Worm (Caenorhabditis elegans) whole organism, young adult: ENCODE results near the gene tag-321.

Experiments
- B0035.1 ChIP-seq: sonication (generic microtip); optimal IDR thresholded peaks from 2 replicates; lab custom pipeline; 2016; ENCODE audit warnings: missing genetic modification characterization, mild to moderate bottlenecking, missing compliant biosample characterization, missing genotype, missing genetic modification reagents
- C06A6.2 ChIP-seq: fragments of 200-800 bp; sonication (Bioruptor generic); conservative IDR thresholded peaks from 2 replicates; pipeline ENCODE4 v1.3.6; 2022; ENCODE audit warnings: missing genetic modification characterization, missing compliant biosample characterization
- C17E4.6 ChIP-seq: fragments of 200-800 bp; sonication (Bioruptor generic); IDR thresholded peaks from 2 replicates; pipeline ENCODE4 v1.3.6; 2022; ENCODE audit warnings: missing genetic modification reagents, missing genetic modification characterization, missing compliant biosample characterization
- D2030.7 ChIP-seq: fragments of 200-800 bp; sonication (Bioruptor generic); IDR thresholded peaks from 2 replicates; pipeline ENCODE4 v1.3.6; 2022; ENCODE audit warnings: missing genetic modification reagents, missing genetic modification characterization, missing compliant biosample characterization
- F22D6.2 ChIP-seq: sonication (generic microtip); optimal IDR thresholded peaks from 2 replicates; lab custom pipeline; 2016; ENCODE audit warnings: mild to moderate bottlenecking, missing genetic modification characterization, missing compliant biosample characterization
- F33H1.4 ChIP-seq: fragments of 200-800 bp; sonication (Bioruptor generic); IDR thresholded peaks from 2 replicates; pipeline ENCODE4 v1.3.6; 2022; ENCODE audit warnings: missing genetic modification reagents, missing genetic modification characterization, missing compliant biosample characterization
- F49E8.2 ChIP-seq: sonication (generic microtip); optimal IDR thresholded peaks from 3 replicates; lab custom pipeline; 2017; ENCODE audit warnings: missing genetic modification characterization, mild to moderate bottlenecking, missing compliant biosample characterization, antibody characterized with exemption, moderate library complexity; ENCODE audit not compliant: insufficient read depth
- F52B5.7 ChIP-seq: sonication (generic microtip); optimal IDR thresholded peaks from 2 replicates; lab custom pipeline; 2016; ENCODE audit warnings: mild to moderate bottlenecking, missing genetic modification characterization, missing compliant biosample characterization
- F57C9.4 ChIP-seq: sonication (generic microtip); optimal IDR thresholded peaks from 2 replicates; lab custom pipeline; 2017; ENCODE audit warnings: mild to moderate bottlenecking, missing genetic modification characterization, missing compliant biosample characterization
- K12H6.12 ChIP-seq: fragments of 200-800 bp; sonication (Bioruptor generic); optimal IDR thresholded peaks from 2 replicates; lab custom pipeline; 2018; ENCODE audit warnings: mild to moderate bottlenecking, missing genetic modification characterization, missing compliant biosample characterization
- T26A5.8 ChIP-seq: sonication (generic microtip); optimal IDR thresholded peaks from 2 replicates; lab custom pipeline; 2016; ENCODE audit warnings: missing genetic modification characterization, missing compliant biosample characterization
- Y67H2A.10 ChIP-seq: fragments of 200-800 bp; sonication (Bioruptor generic); conservative IDR thresholded peaks from 2 replicates; pipeline ENCODE4 v1.3.6; 2022; ENCODE audit warnings: missing genetic modification reagents, missing genetic modification characterization, missing compliant biosample characterization
- Y79H2A.3 ChIP-seq: fragments of 200-800 bp; sonication (Bioruptor generic); conservative IDR thresholded peaks from 2 replicates; pipeline ENCODE4 v1.3.6; 2022; ENCODE audit warnings: missing genetic modification reagents, missing genetic modification characterization, missing compliant biosample characterization
- akir-1 ChIP-seq: fragments of 200-800 bp; sonication (Bioruptor generic); optimal IDR thresholded peaks from 2 replicates; lab custom pipeline; 2018; ENCODE audit warnings: mild to moderate bottlenecking, missing genetic modification characterization, moderate library complexity, missing compliant biosample characterization
- ama-1 ChIP-seq, 3 experiments: fragments of 150-350 bp in 1 of 3; sonication (generic microtip) in 2 of 3; optimal IDR thresholded peaks; 2 replicates each; lab custom pipeline; 2014 to 2018; ENCODE audit warnings: missing biosample characterization in 2 of 3, missing genetic modification characterization in 2 of 3, missing genetic modification reagents in 2 of 3
- aptf-2 ChIP-seq: fragments of 200-800 bp; sonication (Bioruptor generic); conservative IDR thresholded peaks from 2 replicates; pipeline ENCODE4 v1.3.6; 2022; ENCODE audit warnings: missing genetic modification reagents, missing genetic modification characterization, missing compliant biosample characterization
- attf-3 ChIP-seq: fragments of 200-800 bp; sonication (Bioruptor generic); conservative IDR thresholded peaks from 2 replicates; pipeline ENCODE4 v1.3.6; 2022; ENCODE audit warnings: missing genetic modification reagents, missing genetic modification characterization, missing compliant biosample characterization
- bed-1 ChIP-seq: fragments of 200-800 bp; sonication (Bioruptor generic); IDR thresholded peaks from 2 replicates; pipeline ENCODE4 v1.3.6; 2022; ENCODE audit warnings: missing genetic modification reagents, missing genetic modification characterization, missing compliant biosample characterization
- ceh-100 ChIP-seq: fragments of 200-800 bp; sonication (Bioruptor generic); IDR thresholded peaks from 2 replicates; pipeline ENCODE4 v1.3.6; 2022; ENCODE audit warnings: missing genetic modification reagents, missing genetic modification characterization, missing compliant biosample characterization
- ceh-27 ChIP-seq: fragments of 200-800 bp; sonication (Bioruptor generic); optimal IDR thresholded peaks from 2 replicates; lab custom pipeline; 2018; ENCODE audit warnings: mild to moderate bottlenecking, missing genetic modification characterization, moderate library complexity, missing compliant biosample characterization
- ceh-40 ChIP-seq: fragments of 200-800 bp; sonication (Bioruptor generic); IDR thresholded peaks from 2 replicates; pipeline ENCODE4 v1.3.6; 2022; ENCODE audit warnings: missing genetic modification characterization, missing compliant biosample characterization
- ceh-79 ChIP-seq: sonication (generic microtip); optimal IDR thresholded peaks from 2 replicates; lab custom pipeline; 2017; ENCODE audit warnings: mild to moderate bottlenecking, missing genetic modification characterization, missing compliant biosample characterization
- ceh-91 ChIP-seq: fragments of 200-800 bp; sonication (Bioruptor generic); IDR thresholded peaks from 2 replicates; pipeline ENCODE4 v1.3.6; 2022; ENCODE audit warnings: missing genetic modification reagents, missing genetic modification characterization, missing compliant biosample characterization
- chd-7 ChIP-seq: sonication (generic microtip); optimal IDR thresholded peaks from 2 replicates; lab custom pipeline; 2016; ENCODE audit warnings: mild to moderate bottlenecking, missing genetic modification characterization, moderate library complexity, missing compliant biosample characterization
- egl-18 ChIP-seq: fragments of 200-800 bp; sonication (Bioruptor generic); IDR thresholded peaks from 2 replicates; pipeline ENCODE4 v1.3.6; 2022; ENCODE audit warnings: missing genetic modification reagents, missing genetic modification characterization, missing compliant biosample characterization
- egl-44 ChIP-seq: fragments of 200-800 bp; sonication (Bioruptor generic); IDR thresholded peaks from 2 replicates; pipeline ENCODE4 v1.3.6; 2022; ENCODE audit warnings: missing genetic modification reagents, missing genetic modification characterization, missing compliant biosample characterization
- ekl-4 ChIP-seq: fragments of 200-800 bp; sonication (Bioruptor generic); IDR thresholded peaks from 2 replicates; pipeline ENCODE4 v1.3.6; 2022; ENCODE audit warnings: missing genetic modification reagents, missing genetic modification characterization, missing compliant biosample characterization
- him-1 ChIP-seq: sonication (generic microtip); optimal IDR thresholded peaks from 2 replicates; lab custom pipeline; 2016; ENCODE audit warnings: missing genotype, missing genetic modification reagents, missing genetic modification characterization, missing compliant biosample characterization
- hmg-1.2 ChIP-seq: fragments of 200-800 bp; sonication (Bioruptor generic); IDR thresholded peaks from 2 replicates; pipeline ENCODE4 v1.3.6; 2022; ENCODE audit warnings: missing genetic modification reagents, missing genetic modification characterization, missing compliant biosample characterization
- hmg-20 ChIP-seq: fragments of 200-800 bp; sonication (Bioruptor generic); IDR thresholded peaks from 2 replicates; pipeline ENCODE4 v1.3.6; 2022; ENCODE audit warnings: missing genetic modification reagents, missing genetic modification characterization, missing compliant biosample characterization
- hrde-1 ChIP-seq: sonication (generic microtip); optimal IDR thresholded peaks from 2 replicates; lab custom pipeline; 2016; ENCODE audit warnings: missing genetic modification characterization, mild to moderate bottlenecking, missing compliant biosample characterization, moderate library complexity, missing genotype, missing genetic modification reagents, borderline replicate concordance
- hsf-1 ChIP-seq: fragments of 200-800 bp; sonication (Bioruptor generic); IDR thresholded peaks from 2 replicates; pipeline ENCODE4 v1.3.6; 2022; ENCODE audit warnings: missing genetic modification reagents, missing genetic modification characterization, missing compliant biosample characterization
- lin-35 ChIP-seq, 3 experiments: fragments of 150-350 bp in 2 of 3; sonication (generic microtip) in 1 of 3; optimal IDR thresholded peaks; 2 replicates each; lab custom pipeline; 2014 to 2018; ENCODE audit warnings: missing biosample characterization in 3 of 3, missing genetic modification characterization in 3 of 3, missing genetic modification reagents in 3 of 3
- madf-3 ChIP-seq: fragments of 200-800 bp; sonication (Bioruptor generic); IDR thresholded peaks from 2 replicates; pipeline ENCODE4 v1.3.6; 2022; ENCODE audit warnings: missing genetic modification reagents, missing genetic modification characterization, missing compliant biosample characterization
- madf-8 ChIP-seq: fragments of 200-800 bp; sonication (Bioruptor generic); conservative IDR thresholded peaks from 2 replicates; pipeline ENCODE4 v1.3.6; 2022; ENCODE audit warnings: missing genetic modification reagents, missing genetic modification characterization, missing compliant biosample characterization
- mxl-1 ChIP-seq: sonication (generic microtip); optimal IDR thresholded peaks from 2 replicates; lab custom pipeline; 2016; ENCODE audit warnings: missing genetic modification characterization, missing compliant biosample characterization
- nhr-120 ChIP-seq: fragments of 200-800 bp; sonication (Bioruptor generic); IDR thresholded peaks from 2 replicates; pipeline ENCODE4 v1.3.6; 2022; ENCODE audit warnings: missing genetic modification characterization, missing compliant biosample characterization
- pha-4 ChIP-seq: fragments of 150-350 bp; sonication (generic microtip); optimal IDR thresholded peaks from 2 replicates; lab custom pipeline; 2014; ENCODE audit warnings: missing biosample characterization, missing genetic modification reagents, missing genetic modification characterization
- sdz-38 ChIP-seq: sonication (generic microtip); optimal IDR thresholded peaks from 2 replicates; lab custom pipeline; 2016; ENCODE audit warnings: missing genotype, missing genetic modification characterization, missing compliant biosample characterization
- snpc-1.3 ChIP-seq: sonication (generic microtip); optimal IDR thresholded peaks from 2 replicates; lab custom pipeline; 2017; ENCODE audit warnings: missing genetic modification characterization, mild to moderate bottlenecking, missing compliant biosample characterization, antibody characterized with exemption, moderate library complexity, missing genotype, missing genetic modification reagents; ENCODE audit not compliant: insufficient read depth
- tbx-9 ChIP-seq: sonication (generic microtip); optimal IDR thresholded peaks from 2 replicates; lab custom pipeline; 2016; ENCODE audit warnings: borderline replicate concordance, missing genetic modification characterization, inconsistent platforms, missing compliant biosample characterization
- tlf-1 ChIP-seq: fragments of 200-800 bp; sonication (Bioruptor generic); optimal IDR thresholded peaks from 2 replicates; lab custom pipeline; 2018; ENCODE audit warnings: mild to moderate bottlenecking, missing genetic modification characterization, missing compliant biosample characterization
- unc-62 ChIP-seq: fragments of 150-350 bp; optimal IDR thresholded peaks from 2 replicates; lab custom pipeline; 2014; ENCODE audit warnings: missing biosample characterization, missing genetic modification reagents, missing genetic modification characterization
- xnd-1 ChIP-seq: sonication (generic microtip); optimal IDR thresholded peaks from 2 replicates; lab custom pipeline; 2016; ENCODE audit warnings: missing genotype, missing genetic modification reagents, missing genetic modification characterization, missing compliant biosample characterization
- zfh-2 ChIP-seq: fragments of 200-800 bp; sonication (Bioruptor generic); conservative IDR thresholded peaks from 2 replicates; pipeline ENCODE4 v1.3.6; 2022; ENCODE audit warnings: missing genetic modification reagents, missing genetic modification characterization, missing compliant biosample characterization
- ztf-18 ChIP-seq: sonication (generic microtip); optimal IDR thresholded peaks from 2 replicates; lab custom pipeline; 2016; ENCODE audit warnings: missing genotype, mild to moderate bottlenecking, missing genetic modification characterization, missing compliant biosample characterization
- ztf-25 ChIP-seq: fragments of 200-800 bp; sonication (Bioruptor generic); IDR thresholded peaks from 2 replicates; pipeline ENCODE4 v1.3.6; 2022; ENCODE audit warnings: missing genetic modification reagents, missing genetic modification characterization, missing compliant biosample characterization
- ztf-26 ChIP-seq: sonication (generic microtip); optimal IDR thresholded peaks from 2 replicates; lab custom pipeline; 2017; ENCODE audit warnings: missing genetic modification characterization, missing compliant biosample characterization

Gene tag-321

DNA sequence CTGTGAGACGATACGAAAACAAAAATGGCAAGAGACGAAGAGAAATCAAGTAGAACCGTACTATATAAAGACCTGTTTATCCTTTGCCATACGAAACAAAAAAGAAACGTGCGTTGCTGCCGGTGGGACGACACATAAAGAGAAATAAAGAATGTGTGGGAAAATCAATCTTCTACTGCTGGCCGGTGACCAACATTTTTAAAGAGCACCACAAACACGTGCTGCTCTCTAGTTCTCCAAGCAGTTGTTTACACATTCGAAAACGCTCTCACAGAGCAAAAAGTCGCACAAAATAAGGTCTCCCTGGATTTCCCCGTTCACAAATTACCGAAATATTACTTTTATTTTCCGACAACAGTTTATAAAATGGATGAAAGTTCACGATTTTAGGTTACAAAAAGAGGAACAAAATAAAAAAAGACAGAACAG, 5.9 kb upstream of the tag-321 start, which contains the start of gene imp-3:
imp-3 (minus strand) TSS at position 93 of the 429 bp plus-strand sequence.
- TF ChIP-seq D2030.7 (GFP tag; lab: Robert Waterston, UW) = no peak
- peak; percentile 76 for TF ChIP-seq ceh-40
- peak; percentile 84 for TF ChIP-seq F52B5.7 (tag; lab: Kevin White, UChicago)
- TF ChIP-seq ekl-4 (GFP tag; lab: Robert Waterston, UW) = peak; percentile 83
- peak; percentile 51 for TF ChIP-seq K12H6.12 (tag; lab: Kevin White, UChicago)
- TF ChIP-seq F49E8.2 (tag; lab: Kevin White, UChicago) = peak; percentile 81
- TF ChIP-seq unc-62 (GFP tag; lab: Kevin White, UChicago) = no peak
- TF ChIP-seq ceh-91 (GFP tag; lab: Robert Waterston, UW) = peak; percentile 15; the same call in 1 of the 2 replicates
- TF ChIP-seq sdz-38 (tag; lab: Kevin White, UChicago) = no peak
- TF ChIP-seq tlf-1 (GFP tag; lab: Kevin White, UChicago) = peak; percentile 53
- peak; percentile 33 for TF ChIP-seq Y67H2A.10
- 0 out of 2 replicates have a peak, but pooled peaks have one; percentile 66 for TF ChIP-seq ztf-25 (GFP tag; lab: Robert Waterston, UW)
- peak; percentile 71 for TF ChIP-seq pha-4 (tag; lab: Kevin White, UChicago)
- TF ChIP-seq snpc-1.3 (tag; lab: Kevin White, UChicago) = peak; percentile 11
- peak; percentile 53 for TF ChIP-seq F57C9.4 (tag; lab: Kevin White, UChicago)
- no peak for TF ChIP-seq ztf-26
- peak; percentile 7 for TF ChIP-seq ceh-27 (GFP tag; lab: Kevin White, UChicago)
- peak; percentile 70 for TF ChIP-seq hrde-1 (tag; lab: Kevin White, UChicago)
- TF ChIP-seq akir-1 (GFP tag; lab: Kevin White, UChicago) = no peak
- 0 out of 2 replicates have a peak, but pooled peaks have one; percentile 10 for TF ChIP-seq madf-8 (GFP tag; lab: Robert Waterston, UW)
- TF ChIP-seq bed-1 (GFP tag; lab: Robert Waterston, UW) = no peak
- TF ChIP-seq egl-44 (GFP tag; lab: Robert Waterston, UW) = 0 out of 2 replicates have a peak, but pooled peaks have one; percentile 48
- TF ChIP-seq F22D6.2 (tag; lab: Kevin White, UChicago) = no peak
- TF ChIP-seq tbx-9 (tag; lab: Kevin White, UChicago) = peak; percentile 64
- no peak for TF ChIP-seq C06A6.2
- peak; percentile 23 for TF ChIP-seq xnd-1 (tag; lab: Kevin White, UChicago)
- 0 out of 2 replicates have a peak, but pooled peaks have one; percentile 40 for TF ChIP-seq madf-3 (GFP tag; lab: Robert Waterston, UW)
- no peak for TF ChIP-seq zfh-2 (GFP tag; lab: Robert Waterston, UW)
- TF ChIP-seq hmg-20 (GFP tag; lab: Robert Waterston, UW) = 0 out of 2 replicates have a peak, but pooled peaks have one; percentile 46
- peak; percentile 18 for TF ChIP-seq ztf-18 (tag; lab: Kevin White, UChicago)
- no peak for TF ChIP-seq egl-18 (GFP tag; lab: Robert Waterston, UW)
- peak; percentile 49 for TF ChIP-seq ceh-79 (tag; lab: Kevin White, UChicago)
- TF ChIP-seq T26A5.8 (tag; lab: Kevin White, UChicago) = no peak
- TF ChIP-seq nhr-120 (GFP tag; lab: Robert Waterston, UW) = no peak
- peak in 1 of 3 experiments; percentile 65 for TF ChIP-seq lin-35 (GFP tag; optimal IDR thresholded peaks at IDR 0.05; lab: Kevin White, UChicago)
- no peak for TF ChIP-seq mxl-1 (tag; lab: Kevin White, UChicago)
- TF ChIP-seq aptf-2 (GFP tag; lab: Robert Waterston, UW) = no peak
- peak; percentile 75 for TF ChIP-seq hsf-1 (GFP tag; lab: Robert Waterston, UW)
- peak; percentile 95 for TF ChIP-seq ama-1 (optimal IDR thresholded peaks at IDR 0.05; lab: Kevin White, UChicago)
- peak; percentile 51 to 81 for TF ChIP-seq ama-1 (GFP tag; optimal IDR thresholded peaks at IDR 0.05; lab: Kevin White, UChicago)
- no peak for TF ChIP-seq B0035.1 (tag; lab: Kevin White, UChicago)
- TF ChIP-seq chd-7 (tag; lab: Kevin White, UChicago) = peak; percentile 75
- TF ChIP-seq ceh-100 (GFP tag; lab: Robert Waterston, UW) = peak; percentile 60
- no peak for TF ChIP-seq him-1 (tag; lab: Kevin White, UChicago)
- 0 out of 2 replicates have a peak, but pooled peaks have one; percentile 27 for TF ChIP-seq attf-3
- peak; percentile 81 for TF ChIP-seq Y79H2A.3 (GFP tag; lab: Robert Waterston, UW)
- TF ChIP-seq C17E4.6 = peak; percentile 54; the same call in 1 of the 2 replicates
- TF ChIP-seq hmg-1.2 = no peak; the same call in 1 of the 2 replicates
- 0 out of 2 replicates have a peak, but pooled peaks have one; percentile 38 for TF ChIP-seq F33H1.4 (GFP tag; lab: Robert Waterston, UW)
